Fruit fly (Drosophila melanogaster): ENCODE results near the gene Josd.

Gene Josd

DNA sequence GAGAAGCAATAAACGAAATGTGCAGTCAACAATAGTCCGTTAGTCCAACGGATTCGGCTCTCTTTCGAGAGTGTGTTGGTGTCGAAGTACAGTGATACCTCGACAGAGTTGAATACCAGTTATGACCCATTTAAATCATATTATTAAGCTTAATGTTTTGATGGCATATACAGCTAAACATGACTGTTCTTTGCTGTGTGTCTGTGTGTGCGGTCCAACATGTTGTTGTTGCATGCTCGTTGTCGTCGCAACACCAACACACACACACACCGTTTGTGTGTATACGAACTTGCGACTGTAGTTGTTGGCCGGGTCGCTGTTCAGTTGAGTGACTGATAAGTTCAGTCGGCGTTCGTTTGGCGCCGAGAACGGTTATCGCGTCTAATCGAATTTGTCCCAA, 47.9 kb downstream of the Josd start, which contains the start of gene CG15894 (continued):
- TF ChIP-seq Hr78 (GFP tag; optimal IDR thresholded peaks at IDR 0.05) = no peak
- no peak for TF ChIP-seq tin (GFP tag; optimal IDR thresholded peaks at IDR 0.05)
- no peak for TF ChIP-seq Mrtf (GFP tag; IDR thresholded peaks at IDR 0.05)
- TF ChIP-seq aop (GFP tag; IDR thresholded peaks at IDR 0.05) = no peak
- TF ChIP-seq Deaf1 (tag; optimal IDR thresholded peaks at IDR 0.05) = peak; percentile 39
- no peak for TF ChIP-seq tap (tag; optimal IDR thresholded peaks at IDR 0.05)
- no peak for TF ChIP-seq CG9876 (GFP tag; optimal IDR thresholded peaks at IDR 0.05)
- TF ChIP-seq Hmr (GFP tag; optimal IDR thresholded peaks at IDR 0.05) = peak; percentile 35
- TF ChIP-seq pnt (GFP tag; optimal IDR thresholded peaks at IDR 0.05) = no peak
- TF ChIP-seq Fer3 (tag; optimal IDR thresholded peaks at IDR 0.05) = no peak
- TF ChIP-seq Dek (tag; optimal IDR thresholded peaks at IDR 0.05) = no peak
- TF ChIP-seq CG5180 (GFP tag; optimal IDR thresholded peaks at IDR 0.05) = peak; percentile 97
- no peak for TF ChIP-seq Oaz (GFP tag; IDR thresholded peaks at IDR 0.05)
- TF ChIP-seq CG2875 (GFP tag; optimal IDR thresholded peaks at IDR 0.05) = no peak
- TF ChIP-seq CG3065 (GFP tag; optimal IDR thresholded peaks at IDR 0.05) = no peak
- TF ChIP-seq crol (GFP tag; IDR thresholded peaks at IDR 0.05) = no peak
- no peak for TF ChIP-seq CG11456 (GFP tag; IDR thresholded peaks at IDR 0.05)
- TF ChIP-seq cato (GFP tag; optimal IDR thresholded peaks at IDR 0.05; ENCODE audit: borderline replicate concordance) = no peak
- no peak for TF ChIP-seq Hr39 (optimal IDR thresholded peaks at IDR 0.05)
- TF ChIP-seq Gug (GFP tag; IDR thresholded peaks at IDR 0.05) = no peak
- TF ChIP-seq abd-A (tag; optimal IDR thresholded peaks at IDR 0.05) = peak; percentile 40
- TF ChIP-seq Opbp (GFP tag; IDR thresholded peaks at IDR 0.05; ENCODE audit: partially characterized antibody) = no peak
- no peak for TF ChIP-seq CG3281 (GFP tag; optimal IDR thresholded peaks at IDR 0.05)
- TF ChIP-seq trh (GFP tag; optimal IDR thresholded peaks at IDR 0.05) = no peak
- TF ChIP-seq B-H2 (GFP tag; optimal IDR thresholded peaks at IDR 0.05) = no peak
- TF ChIP-seq CG12391 (tag; optimal IDR thresholded peaks at IDR 0.05) = no peak
- TF ChIP-seq PHDP (tag; optimal IDR thresholded peaks at IDR 0.05) = peak; percentile 4
- TF ChIP-seq Elba2 (GFP tag; optimal IDR thresholded peaks at IDR 0.05) = no peak
- TF ChIP-seq CG6175 (GFP tag; IDR thresholded peaks at IDR 0.05) = no peak
- TF ChIP-seq ro (GFP tag; IDR thresholded peaks at IDR 0.05) = no peak
- peak; percentile 11 for TF ChIP-seq CG11504 (tag; optimal IDR thresholded peaks at IDR 0.05)
- no peak for TF ChIP-seq esg (GFP tag; conservative IDR thresholded peaks at IDR 0.05)
- TF ChIP-seq CG2678 (tag; optimal IDR thresholded peaks at IDR 0.05) = peak; percentile 26
- TF ChIP-seq Awh (GFP tag; IDR thresholded peaks at IDR 0.05) = no peak
- TF ChIP-seq gt (GFP tag; IDR thresholded peaks at IDR 0.05) = no peak
- no peak for TF ChIP-seq CG17568 (GFP tag; optimal IDR thresholded peaks at IDR 0.05)
- no peak for TF ChIP-seq CoRest (tag; optimal IDR thresholded peaks at IDR 0.05)
- no peak for TF ChIP-seq MTF-1 (GFP tag; optimal IDR thresholded peaks at IDR 0.05; ENCODE audit: borderline replicate concordance)
- TF ChIP-seq D19A (tag; optimal IDR thresholded peaks at IDR 0.05) = no peak
- peak; percentile 63 for TF ChIP-seq CG12219 (GFP tag; optimal IDR thresholded peaks at IDR 0.05)
- no peak for TF ChIP-seq mld (GFP tag; IDR thresholded peaks at IDR 0.05; ENCODE audit: partially characterized antibody)
- no peak for TF ChIP-seq CG7963 (GFP tag; IDR thresholded peaks at IDR 0.05; ENCODE audit: partially characterized antibody)
- TF ChIP-seq Sry-β (GFP tag; optimal IDR thresholded peaks at IDR 0.05) = no peak
- no peak for TF ChIP-seq CG6791 (GFP tag; IDR thresholded peaks at IDR 0.05; ENCODE audit: partially characterized antibody)
- no peak for TF ChIP-seq otp (GFP tag; IDR thresholded peaks at IDR 0.05)
- TF ChIP-seq Blimp-1 (GFP tag; optimal IDR thresholded peaks at IDR 0.05) = peak; percentile 3
- TF ChIP-seq Dbx (GFP tag; IDR thresholded peaks at IDR 0.05) = no peak
- no peak for TF ChIP-seq CG14014 (GFP tag; IDR thresholded peaks at IDR 0.05)
- no peak for TF ChIP-seq HLH3B (GFP tag; IDR thresholded peaks at IDR 0.05)
- TF ChIP-seq CG33213 (GFP tag; optimal IDR thresholded peaks at IDR 0.05) = no peak
- TF ChIP-seq CG8388 (GFP tag; optimal IDR thresholded peaks at IDR 0.05) = peak; percentile 25
